Fruit fly (Drosophila melanogaster): ENCODE results near the gene to.

Gene to

dm6 chr3R:25215123-25215522 lies 24.9 kb upstream of the to start, which contains the start of gene Saysd1 (continued):
- TF ChIP-seq bbx (GFP tag; IDR thresholded peaks at IDR 0.05; ENCODE audit: partially characterized antibody) = peak; percentile 92
- peak; percentile 6 for TF ChIP-seq CG2120 (GFP tag; optimal IDR thresholded peaks at IDR 0.05)
- TF ChIP-seq CG17359 (tag; optimal IDR thresholded peaks at IDR 0.05) = peak; percentile 45
- 0 out of 2 replicates have a peak, but pooled peaks have one; percentile 25 for TF ChIP-seq Nf-YA (GFP tag; IDR thresholded peaks at IDR 0.05)
- peak; percentile 60; the same call in 1 of the 2 replicates for TF ChIP-seq inv (GFP tag; IDR thresholded peaks at IDR 0.05; ENCODE audit: partially characterized antibody)
- peak; percentile 79 for TF ChIP-seq Rfx (GFP tag; IDR thresholded peaks at IDR 0.05)
- TF ChIP-seq corto (GFP tag; optimal IDR thresholded peaks at IDR 0.05) = no peak
- TF ChIP-seq vvl (GFP tag; IDR thresholded peaks at IDR 0.05) = peak; percentile 60
- no peak for TF ChIP-seq CG1602 (GFP tag; optimal IDR thresholded peaks at IDR 0.05)
- peak; percentile 24; the same call in 1 of the 2 replicates for TF ChIP-seq CG4730 (GFP tag; IDR thresholded peaks at IDR 0.05)
- peak; percentile 71 for TF ChIP-seq Sry-δ (GFP tag; optimal IDR thresholded peaks at IDR 0.05)
- peak; percentile 21; the same call in 1 of the 2 replicates for TF ChIP-seq CG31441 (GFP tag; IDR thresholded peaks at IDR 0.05)
- no peak for TF ChIP-seq CG16779 (GFP tag; IDR thresholded peaks at IDR 0.05)
- TF ChIP-seq CG11247 (GFP tag; IDR thresholded peaks at IDR 0.05) = peak; percentile 62
- TF ChIP-seq Dp (GFP tag; optimal IDR thresholded peaks at IDR 0.05) = peak; percentile 25
- TF ChIP-seq Doc3 (GFP tag; IDR thresholded peaks at IDR 0.05; ENCODE audit: partially characterized antibody) = peak; percentile 87
- peak in 1 of 2 experiments; percentile 13 for TF ChIP-seq dpn (GFP tag; optimal IDR thresholded peaks at IDR 0.05)
- no peak for TF ChIP-seq prd (optimal IDR thresholded peaks at IDR 0.05)
- TF ChIP-seq prd (GFP tag; IDR thresholded peaks at IDR 0.05) = peak; percentile 48
- no peak for TF ChIP-seq cwo (GFP tag; optimal IDR thresholded peaks at IDR 0.05)
- peak; percentile 34; the same call in 1 of the 3 replicates for TF ChIP-seq row (GFP tag; IDR thresholded peaks at IDR 0.05)
- peak; percentile 28; the same call in 1 of the 2 replicates for TF ChIP-seq Awh (GFP tag; IDR thresholded peaks at IDR 0.05)
- TF ChIP-seq CG9437 (GFP tag; optimal IDR thresholded peaks at IDR 0.05) = peak; percentile 77
- peak; percentile 82; the same call in 1 of the 4 replicates for TF ChIP-seq chinmo (GFP tag; IDR thresholded peaks at IDR 0.05; ENCODE audit: partially characterized antibody)
- TF ChIP-seq dysf (GFP tag; IDR thresholded peaks at IDR 0.05) = peak; percentile 45; the same call in 1 of the 3 replicates
- peak; percentile 16 for TF ChIP-seq CG10267 (tag; optimal IDR thresholded peaks at IDR 0.05)
- no peak for TF ChIP-seq her (GFP tag; optimal IDR thresholded peaks at IDR 0.05)
- peak; percentile 28 for TF ChIP-seq Asciz (GFP tag; optimal IDR thresholded peaks at IDR 0.05)
- TF ChIP-seq unpg (GFP tag; optimal IDR thresholded peaks at IDR 0.05) = peak; percentile 9
- TF ChIP-seq CG32767 (GFP tag; IDR thresholded peaks at IDR 0.05) = no peak
- peak; percentile 89 for TF ChIP-seq ato (GFP tag; IDR thresholded peaks at IDR 0.05; ENCODE audit: partially characterized antibody)
- TF ChIP-seq E2f1 (GFP tag; IDR thresholded peaks at IDR 0.05) = 0 out of 2 replicates have a peak, but pooled peaks have one; percentile 28
- TF ChIP-seq Vsx1 (GFP tag; optimal IDR thresholded peaks at IDR 0.05) = peak; percentile 30
- TF ChIP-seq Fer3 (tag; optimal IDR thresholded peaks at IDR 0.05) = peak; percentile 31
- TF ChIP-seq lilli (GFP tag; optimal IDR thresholded peaks at IDR 0.05) = no peak
- peak; percentile 32 for TF ChIP-seq MESR4 (GFP tag; optimal IDR thresholded peaks at IDR 0.05)
- TF ChIP-seq amos (GFP tag; IDR thresholded peaks at IDR 0.05; ENCODE audit: partially characterized antibody) = peak; percentile 79
- peak; percentile 14 for TF ChIP-seq CG4854 (GFP tag; optimal IDR thresholded peaks at IDR 0.05)
- peak; percentile 7 for TF ChIP-seq pb (GFP tag; optimal IDR thresholded peaks at IDR 0.05)
- TF ChIP-seq CG6854 (GFP tag; optimal IDR thresholded peaks at IDR 0.05) = no peak
- TF ChIP-seq Tbp (GFP tag; optimal IDR thresholded peaks at IDR 0.05) = no peak
- TF ChIP-seq CG3726 (GFP tag; IDR thresholded peaks at IDR 0.05) = no peak
- peak; percentile 41 for TF ChIP-seq CG10543 (GFP tag; optimal IDR thresholded peaks at IDR 0.05)
- TF ChIP-seq mld (GFP tag; IDR thresholded peaks at IDR 0.05; ENCODE audit: partially characterized antibody) = peak; percentile 78; the same call in 2 of the 3 replicates
- peak; percentile 7 for TF ChIP-seq PHDP (tag; optimal IDR thresholded peaks at IDR 0.05)
- TF ChIP-seq CG13287 (GFP tag; IDR thresholded peaks at IDR 0.05; ENCODE audit: partially characterized antibody) = peak; percentile 91
- no peak for TF ChIP-seq CG14965 (GFP tag; optimal IDR thresholded peaks at IDR 0.05; ENCODE audit: borderline replicate concordance)
- no peak for TF ChIP-seq CG31388 (GFP tag; optimal IDR thresholded peaks at IDR 0.05)
- no peak for TF ChIP-seq CG7928 (GFP tag; optimal IDR thresholded peaks at IDR 0.05)

All from whole organism, embryonic.